Worm (Caenorhabditis elegans): Measurements from ENCODE around the gene ZK945.7.

DNA sequence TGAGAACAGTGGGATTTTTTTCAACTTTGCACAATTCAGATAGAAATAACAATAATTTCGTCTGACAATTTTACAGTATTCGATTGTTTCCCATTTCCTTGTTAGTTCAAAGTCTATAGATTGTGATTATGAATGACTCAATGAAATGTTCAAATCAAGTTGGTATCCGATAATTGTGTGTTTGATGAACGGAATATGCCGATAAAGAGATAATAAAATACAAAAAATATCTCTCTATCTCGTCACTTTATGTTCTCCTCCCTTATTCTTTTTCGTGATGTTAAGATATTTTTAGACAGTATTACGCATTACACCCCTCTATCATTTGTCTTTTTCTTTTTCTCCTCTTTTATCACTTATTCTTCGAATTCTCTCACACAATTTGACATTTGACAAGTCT, 14.2 kb upstream of the ZK945.7 start, which contains the start of gene F27E5.7:
- TF ChIP-seq Y48G9A.11 (GFP tag; IDR thresholded peaks at IDR 0.05) (no peak), mdl-1 (tag; optimal IDR thresholded peaks at IDR 0.05) (no peak), dpl-1 (GFP tag; optimal IDR thresholded peaks at IDR 0.05) (no peak), nhr-25 (tag; optimal IDR thresholded peaks at IDR 0.05; ENCODE audit: borderline replicate concordance, insufficient read depth) (no peak), mxl-3 (GFP tag; optimal IDR thresholded peaks at IDR 0.05) (no peak), jun-1 (tag; optimal IDR thresholded peaks at IDR 0.05) (no peak), dmd-9 (GFP tag; IDR thresholded peaks at IDR 0.05) (no peak), lin-39 (tag; optimal IDR thresholded peaks at IDR 0.05) (no peak)
